Worm (Caenorhabditis elegans): ENCODE results near the gene fbxc-40.
A peak's percentile ranks its signal among the peaks of the same experiment; 100 is the strongest.

Gene fbxc-40

DNA sequence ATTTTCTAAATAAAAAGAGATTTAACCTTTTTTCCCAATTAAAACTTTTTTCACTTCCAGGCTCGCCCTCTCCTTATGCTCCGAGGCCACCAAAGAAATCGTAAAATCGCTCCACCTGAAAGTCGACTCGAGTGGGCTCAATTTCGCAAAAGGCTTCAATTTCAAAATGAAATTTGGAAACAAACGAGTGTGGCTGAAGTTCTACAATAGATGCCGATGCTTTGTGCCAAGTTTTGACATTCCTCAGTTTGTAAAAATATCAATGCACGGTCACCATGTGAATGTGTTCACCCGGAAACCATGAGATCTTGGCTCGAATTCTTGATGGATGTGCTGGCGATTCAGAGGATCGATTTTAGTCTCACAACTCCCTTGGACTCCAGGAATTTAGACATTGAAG, 40.9 kb downstream of the fbxc-40 start, which contains the start of gene M01D1.12:
TSS of gene M01D1.12 (plus strand) at position 301 of the 400 bp plus-strand sequence.
- TF ChIP-seq mml-1 (tag; optimal IDR thresholded peaks at IDR 0.05): no peak
- TF ChIP-seq nhr-43 (tag; optimal IDR thresholded peaks at IDR 0.05; ENCODE audit: poor library complexity, severe bottlenecking): no peak
- TF ChIP-seq lin-15B (tag; optimal IDR thresholded peaks at IDR 0.05): no peak
- TF ChIP-seq elt-3 (tag; optimal IDR thresholded peaks at IDR 0.05): no peak
- no peak for TF ChIP-seq fkh-10 (GFP tag; optimal IDR thresholded peaks at IDR 0.05)
- no peak for TF ChIP-seq hmg-11 (tag; optimal IDR thresholded peaks at IDR 0.05)
- no peak for TF ChIP-seq egl-5 (tag; optimal IDR thresholded peaks at IDR 0.05)
- TF ChIP-seq unc-39 (tag; optimal IDR thresholded peaks at IDR 0.05): no peak
- TF ChIP-seq nhr-77 (tag; optimal IDR thresholded peaks at IDR 0.05): no peak
- TF ChIP-seq egl-27 (tag; optimal IDR thresholded peaks at IDR 0.05): no peak
- TF ChIP-seq nhr-23 (tag; optimal IDR thresholded peaks at IDR 0.05): no peak
- no peak for TF ChIP-seq nhr-28 (tag; optimal IDR thresholded peaks at IDR 0.05)
- no peak for TF ChIP-seq fos-1 (tag; optimal IDR thresholded peaks at IDR 0.05)
- no peak for TF ChIP-seq pqm-1 (tag; optimal IDR thresholded peaks at IDR 0.05)
- no peak for TF ChIP-seq snpc-4 (tag; optimal IDR thresholded peaks at IDR 0.05)
- TF ChIP-seq pha-4 (tag; optimal IDR thresholded peaks at IDR 0.05): no peak
- no peak for TF ChIP-seq nfya-1 (tag; optimal IDR thresholded peaks at IDR 0.05; ENCODE audit: insufficient read depth)
- TF ChIP-seq skn-1 (tag; optimal IDR thresholded peaks at IDR 0.05): no peak

DNA sequence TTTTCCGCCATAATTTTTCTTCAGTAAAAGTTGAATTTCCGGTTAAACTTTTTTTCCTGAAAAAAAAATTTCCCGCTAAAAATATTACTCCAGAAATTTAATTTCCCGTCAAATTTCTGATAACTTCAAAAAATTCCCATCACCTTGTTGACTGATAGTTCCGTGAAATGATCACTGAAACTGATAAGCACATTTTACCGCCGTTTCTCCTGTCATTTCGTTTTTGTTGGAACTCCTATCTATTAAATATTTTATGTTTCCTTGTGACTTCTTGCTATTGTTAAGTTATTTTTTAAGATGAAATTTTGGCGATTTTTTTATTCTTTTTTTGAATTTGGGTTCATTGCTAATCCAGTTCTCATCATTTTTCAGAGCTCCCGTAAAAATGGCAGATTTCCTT, 42.8 kb downstream of the fbxc-40 start, which contains the start of gene math-34:
TSS of gene math-34 (plus strand) at position 371 of the 400 bp plus-strand sequence.
- TF ChIP-seq unc-39 (tag; optimal IDR thresholded peaks at IDR 0.05) (no peak), pha-4 (tag; optimal IDR thresholded peaks at IDR 0.05) (peak; percentile 24), elt-2 (tag; optimal IDR thresholded peaks at IDR 0.05) (peak; percentile 71)

Measured in whole organism, L3 larva.